Worm (Caenorhabditis elegans) whole organism, L2 larva: ENCODE measurements around the gene cmd-1.
"Not testable (repeated sequence)": the region's sequence is repeated elsewhere in the genome, so short reads cannot be mapped to it uniquely, and the experiment has no call there.

ENCODE experiments used
- R02D3.7 ChIP-seq: fragments of 150-350 bp; optimal IDR thresholded peaks from 2 replicates; lab custom pipeline; 2014; ENCODE audit warnings: missing biosample characterization, missing genetic modification characterization
- zag-1 ChIP-seq: fragments of 150-350 bp; optimal IDR thresholded peaks from 2 replicates; lab custom pipeline; 2014; ENCODE audit warnings: missing biosample characterization, missing genetic modification characterization
- ztf-4 ChIP-seq: fragments of 150-350 bp; optimal IDR thresholded peaks from 2 replicates; lab custom pipeline; 2014; ENCODE audit warnings: missing biosample characterization, missing genetic modification characterization

DNA sequence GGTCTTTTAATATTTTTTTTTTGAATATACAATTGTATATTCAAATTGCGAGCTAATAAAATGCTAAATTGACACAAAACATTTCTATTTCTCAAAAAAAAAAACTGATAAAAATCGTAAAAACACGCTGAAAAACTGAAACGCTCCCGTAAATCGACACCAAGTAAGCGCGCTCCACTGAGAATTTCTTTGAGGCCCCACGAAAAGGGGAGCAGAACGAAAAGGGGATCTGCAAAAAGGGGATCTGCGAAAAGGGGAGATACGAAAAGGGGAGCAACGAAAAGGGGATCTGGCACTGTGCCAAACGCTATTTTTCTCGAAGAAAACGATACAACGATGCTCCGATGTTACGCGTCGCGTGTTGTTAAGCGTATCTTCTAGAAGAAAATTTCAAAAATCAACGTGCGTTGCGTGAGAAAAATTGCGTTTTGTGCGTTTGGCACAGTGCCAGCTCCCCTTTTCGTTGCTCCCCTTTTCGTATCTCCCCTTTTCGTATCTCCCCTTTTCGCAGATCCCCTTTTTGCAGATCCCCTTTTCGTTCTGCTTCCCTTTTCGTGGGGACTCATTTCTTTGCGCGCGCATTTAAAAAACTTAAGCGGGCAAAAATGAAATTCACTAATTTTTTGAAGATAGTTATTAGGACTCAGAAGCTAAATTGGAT lies 41.1 kb downstream of the cmd-1 start:
- TF ChIP-seq zag-1, R02D3.7, ztf-4 (tag; lab: Kevin White, UChicago): not testable (repeated sequence)
